Worm (Caenorhabditis elegans) whole organism, late embryonic: ENCODE measurements around the gene pqn-10.

Experiments used
- C08G9.2 ChIP-seq: sonication (generic microtip); optimal IDR thresholded peaks from 2 replicates; lab custom pipeline; 2016; ENCODE audit warnings: mild to moderate bottlenecking, missing genetic modification characterization, moderate library complexity, missing compliant biosample characterization
- C38D4.7 ChIP-seq: fragments of 200-800 bp; sonication (Bioruptor generic); optimal IDR thresholded peaks from 2 replicates; lab custom pipeline; 2018; ENCODE audit warnings: mild to moderate bottlenecking, missing genetic modification characterization, moderate library complexity, missing compliant biosample characterization
- F13H6.1 ChIP-seq: sonication (generic microtip); optimal IDR thresholded peaks from 2 replicates; lab custom pipeline; 2016; ENCODE audit warnings: missing genetic modification characterization, missing compliant biosample characterization
- ceh-34 ChIP-seq: sonication (generic microtip); optimal IDR thresholded peaks from 2 replicates; lab custom pipeline; 2016; ENCODE audit warnings: mild to moderate bottlenecking, missing genetic modification characterization, missing compliant biosample characterization
- ceh-48 ChIP-seq: sonication (generic microtip); optimal IDR thresholded peaks from 2 replicates; lab custom pipeline; 2016; ENCODE audit warnings: missing genetic modification characterization, inconsistent platforms, missing compliant biosample characterization
- lin-11 ChIP-seq: fragments of 200-800 bp; sonication (Bioruptor generic); optimal IDR thresholded peaks from 2 replicates; lab custom pipeline; 2018; ENCODE audit warnings: mild to moderate bottlenecking, missing genetic modification characterization, missing compliant biosample characterization
- pha-4 ChIP-seq: fragments of 150-350 bp; optimal IDR thresholded peaks from 2 replicates; lab custom pipeline; 2018; ENCODE audit warnings: missing biosample characterization, missing genetic modification reagents, missing genetic modification characterization
- pqm-1 ChIP-seq: sonication (generic microtip); optimal IDR thresholded peaks from 2 replicates; lab custom pipeline; 2016; ENCODE audit warnings: missing genetic modification characterization, missing compliant biosample characterization
- sox-4 ChIP-seq: sonication (generic microtip); optimal IDR thresholded peaks from 2 replicates; lab custom pipeline; 2017; ENCODE audit warnings: mild to moderate bottlenecking, missing genetic modification characterization, inconsistent platforms, missing compliant biosample characterization
- unc-86 ChIP-seq: sonication (generic microtip); optimal IDR thresholded peaks from 2 replicates; lab custom pipeline; 2016; ENCODE audit warnings: missing genetic modification characterization, missing compliant biosample characterization

- no peak for TF ChIP-seq F13H6.1 (tag; lab: Kevin White, UChicago)
- TF ChIP-seq ceh-34 (tag; lab: Kevin White, UChicago) = no peak
- TF ChIP-seq lin-11 (tag; lab: Kevin White, UChicago) = no peak
- TF ChIP-seq C38D4.7 (GFP tag; lab: Kevin White, UChicago) = no peak
- TF ChIP-seq pqm-1 (tag; lab: Kevin White, UChicago) = no peak
- no peak for TF ChIP-seq ceh-48 (tag; lab: Kevin White, UChicago)
- no peak for TF ChIP-seq unc-86 (tag; lab: Kevin White, UChicago)
- TF ChIP-seq pha-4 (tag; lab: Kevin White, UChicago) = no peak
- TF ChIP-seq C08G9.2 (tag; lab: Kevin White, UChicago) = no peak
- no peak for TF ChIP-seq sox-4 (tag; lab: Kevin White, UChicago)
These were observed 18.7 kb upstream of the pqn-10 start for ce11 chrIII:6509301-6509700.
